Fruit fly (Drosophila melanogaster): ENCODE data around the gene La.

The La gene

DNA sequence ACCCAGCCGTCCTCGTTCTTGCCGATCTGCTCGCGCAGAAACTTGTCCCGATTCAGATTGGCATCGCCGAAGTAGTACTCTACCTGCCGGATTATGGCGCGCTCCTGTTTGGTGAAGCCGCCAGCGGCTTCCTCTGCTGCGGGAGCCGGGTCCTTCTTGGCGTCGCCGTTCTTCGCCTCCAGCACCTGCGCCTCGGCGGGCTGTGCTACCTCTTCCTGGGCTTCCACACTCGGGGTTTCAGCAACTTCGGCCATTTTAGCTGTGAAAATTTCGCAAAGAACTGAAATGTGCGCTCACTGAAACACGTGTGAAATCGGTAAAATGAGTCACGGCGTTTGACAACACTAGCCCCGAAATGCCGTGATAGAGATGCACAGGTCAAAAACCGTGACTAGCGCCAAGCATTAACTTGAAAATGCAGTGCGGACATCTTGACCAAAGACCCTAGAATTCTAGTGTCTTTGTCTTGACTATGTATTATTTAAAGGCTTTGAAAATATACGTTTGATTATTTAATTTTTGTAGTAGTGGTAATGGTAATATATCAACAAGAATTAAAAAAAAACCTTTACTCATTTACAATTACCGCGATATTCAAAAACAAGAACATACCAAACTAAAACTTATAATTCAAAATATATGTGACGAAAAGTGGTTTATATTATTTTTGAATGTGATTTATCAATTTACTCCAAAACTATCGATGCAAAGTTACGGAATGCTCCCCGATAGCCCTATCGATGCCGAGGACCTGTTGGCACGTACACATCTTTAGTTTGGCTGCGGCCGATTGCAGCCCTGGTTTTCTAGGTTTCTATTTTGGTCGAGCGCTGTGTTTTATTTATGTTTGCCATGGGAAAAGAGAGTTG lies at the start of gene La, which contains the start of gene RtGEF:
Gene La (minus strand): TSS at position 342 of the 869 bp plus-strand sequence.
Gene RtGEF (plus strand): TSS at position 764 of the 869 bp plus-strand sequence.
- peak; percentile 98 for TF ChIP-seq CG42726 (GFP tag; IDR thresholded peaks at IDR 0.05; ENCODE audit: partially characterized antibody)
- TF ChIP-seq CG11398 (GFP tag; optimal IDR thresholded peaks at IDR 0.05), result peak; percentile 4
- TF ChIP-seq CHES-1-like (GFP tag; optimal IDR thresholded peaks at IDR 0.05), result peak; percentile 60
- TF ChIP-seq YL-1 (GFP tag; optimal IDR thresholded peaks at IDR 0.05), result peak; percentile 83
- no peak for TF ChIP-seq CG11560 (tag; IDR thresholded peaks at IDR 0.05)
- no peak for TF ChIP-seq CG32767 (GFP tag; IDR thresholded peaks at IDR 0.05)
- TF ChIP-seq CG2129 (GFP tag; IDR thresholded peaks at IDR 0.05; ENCODE audit: partially characterized antibody), result peak; percentile 85
- peak; percentile 97 for TF ChIP-seq BEAF-32 (GFP tag; optimal IDR thresholded peaks at IDR 0.05)
- no peak for TF ChIP-seq unpg (GFP tag; optimal IDR thresholded peaks at IDR 0.05)
- TF ChIP-seq pros (GFP tag; optimal IDR thresholded peaks at IDR 0.05), result no peak
- TF ChIP-seq Mrtf (GFP tag; IDR thresholded peaks at IDR 0.05), result no peak
- TF ChIP-seq CG12155 (GFP tag; optimal IDR thresholded peaks at IDR 0.05), result peak; percentile 21
- no peak for TF ChIP-seq sr (GFP tag; IDR thresholded peaks at IDR 0.05)
- no peak for TF ChIP-seq CG5953 (GFP tag; IDR thresholded peaks at IDR 0.05)
- no peak for TF ChIP-seq HLH3B (GFP tag; IDR thresholded peaks at IDR 0.05)
- no peak for TF ChIP-seq ranshi (GFP tag; IDR thresholded peaks at IDR 0.05)
- TF ChIP-seq tap (tag; optimal IDR thresholded peaks at IDR 0.05), result no peak
- no peak for TF ChIP-seq Vsx1 (GFP tag; optimal IDR thresholded peaks at IDR 0.05)
- no peak for TF ChIP-seq CG7372 (GFP tag; IDR thresholded peaks at IDR 0.05)
- peak; percentile 47 for TF ChIP-seq CG8944 (GFP tag; optimal IDR thresholded peaks at IDR 0.05)
- TF ChIP-seq Hey (tag; optimal IDR thresholded peaks at IDR 0.05), result no peak
- TF ChIP-seq lilli (GFP tag; optimal IDR thresholded peaks at IDR 0.05), result peak; percentile 78
- TF ChIP-seq pho (GFP tag; optimal IDR thresholded peaks at IDR 0.05), result peak; percentile 74
- TF ChIP-seq CG3163 (GFP tag; optimal IDR thresholded peaks at IDR 0.05), result peak; percentile 5
- 0 out of 3 replicates have a peak, but pooled peaks have one; percentile 23 for TF ChIP-seq CG11093 (GFP tag; IDR thresholded peaks at IDR 0.05)
- TF ChIP-seq CG2678 (tag; optimal IDR thresholded peaks at IDR 0.05), result peak; percentile 56
- TF ChIP-seq mam (GFP tag; optimal IDR thresholded peaks at IDR 0.05), result peak; percentile 72
- TF ChIP-seq CG2116 (GFP tag; optimal IDR thresholded peaks at IDR 0.05), result peak; percentile 82
- no peak for TF ChIP-seq CG12744 (GFP tag; optimal IDR thresholded peaks at IDR 0.05)
- no peak for TF ChIP-seq CkIIα-i1 (GFP tag; IDR thresholded peaks at IDR 0.05)
- no peak for TF ChIP-seq NC2α (GFP tag; optimal IDR thresholded peaks at IDR 0.05)
- no peak for TF ChIP-seq CG8478 (optimal IDR thresholded peaks at IDR 0.05)
- peak; percentile 92 for TF ChIP-seq hbn (GFP tag; IDR thresholded peaks at IDR 0.05; ENCODE audit: partially characterized antibody)
- 0 out of 2 replicates have a peak, but pooled peaks have one; percentile 10 for TF ChIP-seq onecut (GFP tag; IDR thresholded peaks at IDR 0.05)
- peak in 1 of 2 experiments; percentile 54 for TF ChIP-seq crp (GFP tag; optimal IDR thresholded peaks at IDR 0.05)
- no peak for TF ChIP-seq CG9876 (GFP tag; optimal IDR thresholded peaks at IDR 0.05)
- peak; percentile 32 for TF ChIP-seq lbe (GFP tag; optimal IDR thresholded peaks at IDR 0.05)
- peak; percentile 12 for TF ChIP-seq Bdp1 (GFP tag; optimal IDR thresholded peaks at IDR 0.05)
- peak; percentile 91 for TF ChIP-seq row (GFP tag; IDR thresholded peaks at IDR 0.05)
- no peak for TF ChIP-seq CG3726 (GFP tag; IDR thresholded peaks at IDR 0.05)
- TF ChIP-seq Blimp-1 (GFP tag; optimal IDR thresholded peaks at IDR 0.05), result peak; percentile 8
- TF ChIP-seq CG16815 (GFP tag; optimal IDR thresholded peaks at IDR 0.05), result peak; percentile 42
- peak; percentile 44; the same call in 1 of the 3 replicates for TF ChIP-seq CG2889 (GFP tag; IDR thresholded peaks at IDR 0.05)
- TF ChIP-seq B-H1 (GFP tag; IDR thresholded peaks at IDR 0.05), result no peak
- peak; percentile 43; the same call in 1 of the 2 replicates for TF ChIP-seq CG11247 (GFP tag; IDR thresholded peaks at IDR 0.05)
- peak; percentile 93 for TF ChIP-seq CG30020 (tag; optimal IDR thresholded peaks at IDR 0.05)
- TF ChIP-seq bsh (GFP tag; optimal IDR thresholded peaks at IDR 0.05), result no peak
- no peak for TF ChIP-seq Trl (optimal IDR thresholded peaks at IDR 0.05)
- TF ChIP-seq Trl (GFP tag; optimal IDR thresholded peaks at IDR 0.05), result peak; percentile 35
- TF ChIP-seq CG6791 (GFP tag; IDR thresholded peaks at IDR 0.05; ENCODE audit: partially characterized antibody), result peak; percentile 94

Data from whole organism, embryonic.